Worm (Caenorhabditis elegans) whole organism, dauer: Measurements from ENCODE around the gene F59B10.3.

Experiments used
- unc-62 ChIP-seq: sonication (generic microtip); optimal IDR thresholded peaks from 2 replicates; lab custom pipeline; 2017; ENCODE audit warnings: missing biosample characterization, missing genetic modification reagents, missing genetic modification characterization

F59B10.3 gene

DNA sequence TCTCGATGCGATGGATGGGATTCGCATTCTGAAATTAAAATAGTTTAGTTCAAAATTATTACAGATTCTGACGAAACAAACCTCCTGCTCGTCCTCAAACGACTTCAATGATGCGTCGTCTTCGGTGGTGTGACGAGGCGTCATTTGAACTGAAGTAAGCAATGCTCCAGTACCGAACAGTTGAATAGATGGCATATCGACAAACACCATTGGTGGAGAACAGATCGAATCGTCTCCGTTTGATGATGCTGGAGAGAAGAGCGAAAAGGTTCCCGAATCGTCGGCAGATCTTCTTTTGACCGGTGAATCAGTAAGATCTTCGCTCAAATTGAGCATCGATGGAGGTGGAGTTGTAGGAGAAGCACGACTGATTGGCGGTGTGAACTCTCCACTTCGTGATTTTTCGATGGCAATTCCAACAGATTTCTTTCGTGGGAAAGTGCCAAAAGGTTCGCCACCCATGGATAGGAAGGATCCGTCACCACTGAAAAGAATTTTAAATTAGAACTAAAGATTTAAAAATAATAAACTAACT is 34.1 kb downstream of the F59B10.3 start:
- no peak for TF ChIP-seq unc-62 (GFP tag; lab: Kevin White, UChicago)

DNA sequence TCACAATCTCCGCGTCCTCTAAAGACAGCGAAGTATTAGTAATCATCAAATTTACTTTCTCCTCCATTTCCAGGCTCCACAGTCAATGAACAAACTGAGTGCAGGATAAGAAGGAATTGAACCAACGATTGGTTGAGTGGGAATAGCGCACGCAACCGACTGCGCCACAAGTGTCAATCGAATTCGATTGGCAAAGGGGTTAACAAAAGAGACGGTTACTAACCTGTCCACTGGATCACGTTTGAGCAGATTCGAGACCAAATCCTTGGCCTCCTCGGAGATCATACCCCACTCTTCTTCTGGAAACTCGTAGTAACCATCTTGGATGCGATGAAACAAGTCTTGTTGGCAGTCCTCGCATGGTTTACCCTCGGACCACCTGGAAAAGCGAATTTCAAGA is 34.9 kb downstream of the F59B10.3 start:
- TF ChIP-seq unc-62 (GFP tag; lab: Kevin White, UChicago) = no peak

ce11 chrII:10545924-10546783 is 35.8 kb downstream of the F59B10.3 start:
- TF ChIP-seq unc-62 (GFP tag; lab: Kevin White, UChicago) = no peak

DNA sequence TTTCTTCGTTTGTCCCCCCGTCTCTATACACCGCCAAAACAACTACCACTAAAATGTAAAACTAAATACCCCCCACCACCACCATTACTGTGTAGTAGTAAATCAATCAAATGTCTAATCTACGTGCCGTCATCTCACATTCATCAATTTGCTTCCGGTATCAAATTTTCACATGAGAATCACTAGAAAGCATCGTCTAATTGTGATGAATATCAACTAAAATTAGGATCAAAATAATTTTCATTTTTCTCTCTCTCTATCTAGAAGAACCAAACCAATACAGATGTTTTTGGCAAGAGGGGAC is 36.4 kb downstream of the F59B10.3 start:
- TF ChIP-seq unc-62 (GFP tag; lab: Kevin White, UChicago) = no peak

- no peak for TF ChIP-seq unc-62 (GFP tag; lab: Kevin White, UChicago)
Measured at ce11 chrII:10547311-10547710, 37.0 kb downstream of the F59B10.3 start.

- TF ChIP-seq unc-62 (GFP tag; lab: Kevin White, UChicago) = no peak
Measured at ce11 chrII:10547803-10548693, 37.7 kb downstream of the F59B10.3 start.

DNA sequence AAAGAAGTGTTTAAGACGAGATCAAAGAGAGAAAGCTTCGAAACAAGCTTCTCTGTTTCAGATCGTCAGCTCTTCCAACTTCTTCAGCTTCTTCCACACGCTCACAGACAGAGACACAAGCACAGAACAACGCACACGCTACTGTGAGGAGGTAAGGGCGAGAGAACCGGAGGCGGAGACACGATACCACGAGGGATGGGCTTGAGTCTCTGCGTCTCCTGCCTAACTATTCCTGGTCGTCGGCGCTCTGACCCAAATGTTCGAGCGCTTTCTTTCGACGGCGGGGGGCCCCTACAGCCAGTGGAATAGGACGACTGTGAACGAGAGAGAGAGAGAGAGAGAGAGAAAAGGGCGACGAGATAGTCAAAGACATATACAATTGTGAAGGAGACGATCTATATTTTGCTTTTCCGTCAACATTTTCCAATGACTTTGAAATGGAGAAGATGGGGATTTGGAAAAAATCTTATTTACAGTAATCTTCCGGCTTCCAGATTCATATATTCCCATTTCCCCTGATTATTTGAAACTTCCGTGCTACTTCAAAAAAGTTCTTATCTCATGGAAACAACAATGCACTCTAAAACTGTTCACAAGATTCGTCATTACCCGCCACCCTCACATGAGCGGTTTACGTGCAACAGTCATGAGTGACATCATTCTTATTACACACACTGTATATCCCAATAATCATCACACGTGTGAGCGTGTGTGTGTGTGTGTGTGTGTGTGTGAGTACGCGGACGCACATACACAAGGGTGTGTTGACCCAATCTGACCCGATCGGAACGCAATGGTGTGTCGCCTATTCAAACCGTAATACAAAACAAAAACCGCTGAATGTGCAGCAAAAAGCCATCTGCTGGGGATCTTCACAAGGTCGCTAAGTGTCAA is 38.7 kb downstream of the F59B10.3 start:
- TF ChIP-seq unc-62 (GFP tag; lab: Kevin White, UChicago) = no peak

ce11 chrII:10550173-10550572 is 39.8 kb downstream of the F59B10.3 start:
- no peak for TF ChIP-seq unc-62 (GFP tag; lab: Kevin White, UChicago)

DNA sequence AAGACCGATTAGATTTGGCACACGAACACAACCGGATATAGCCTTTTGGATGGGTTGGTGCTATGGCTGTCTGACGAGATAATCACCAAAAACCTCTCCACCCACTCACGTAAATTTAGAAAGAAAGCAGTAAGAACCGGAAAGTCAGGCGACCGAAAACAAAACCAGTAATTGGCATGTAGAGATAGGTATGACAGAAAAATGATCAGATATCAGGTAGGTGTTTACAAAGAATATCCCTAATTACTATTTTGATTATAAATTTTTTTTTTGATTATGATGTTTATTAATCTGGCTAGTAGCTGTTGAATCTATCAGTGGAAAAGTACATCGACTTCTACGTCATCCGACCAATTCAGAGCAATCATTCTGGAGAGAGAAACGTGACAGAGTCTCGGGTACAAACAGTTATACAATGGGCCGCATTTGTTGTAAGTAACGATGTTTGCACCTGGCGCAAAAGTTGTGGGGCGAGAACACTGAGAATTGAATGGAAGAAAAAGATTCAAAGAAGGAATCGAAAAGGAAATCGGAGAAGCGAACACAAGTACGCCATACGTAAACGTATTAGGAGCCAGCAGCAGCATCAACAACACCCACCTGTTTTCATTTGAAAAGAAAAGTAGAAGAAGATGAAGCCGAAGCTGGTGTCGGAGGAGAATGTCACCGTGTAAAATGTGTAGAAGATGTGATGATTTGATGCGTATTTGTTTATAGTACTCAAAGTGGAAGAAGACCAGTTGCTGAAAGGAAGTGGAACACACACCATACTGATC is 40.7 kb downstream of the F59B10.3 start:
- TF ChIP-seq unc-62 (GFP tag; lab: Kevin White, UChicago) = no peak

- TF ChIP-seq unc-62 (GFP tag; lab: Kevin White, UChicago) = peak; percentile 36
Measured at ce11 chrII:10551985-10552736, 41.8 kb downstream of the F59B10.3 start.

DNA sequence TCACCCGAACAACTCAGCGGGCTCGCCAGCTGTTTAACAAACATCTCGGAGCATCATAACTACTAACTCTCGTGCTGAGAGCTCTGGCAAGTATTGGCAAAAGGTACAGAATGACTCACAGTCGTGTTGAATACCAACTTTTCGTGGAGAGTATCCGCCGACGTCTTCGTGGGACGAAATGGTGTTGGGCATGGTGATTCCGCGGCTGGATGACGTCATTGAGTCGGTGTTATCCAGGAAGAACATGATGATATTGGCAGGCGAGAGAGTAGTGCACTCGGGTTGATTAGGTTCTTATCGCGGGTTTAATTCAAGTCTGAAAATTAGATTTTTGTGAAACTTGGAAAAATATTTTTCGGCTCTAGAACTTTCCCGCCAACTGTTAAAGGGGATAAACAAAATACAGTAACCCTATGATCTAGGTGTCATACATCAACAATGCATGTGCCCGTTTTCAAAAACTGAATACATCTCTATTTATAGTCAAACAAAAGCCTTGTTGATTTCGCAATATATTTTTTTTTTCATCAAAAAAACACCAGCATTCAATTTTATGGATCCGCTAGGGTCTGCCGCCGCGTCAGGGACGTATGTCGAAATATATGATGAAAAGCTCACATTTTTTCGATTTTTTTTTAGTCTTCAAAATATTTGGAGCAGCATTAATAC is 43.2 kb downstream of the F59B10.3 start:
- TF ChIP-seq unc-62 (GFP tag; lab: Kevin White, UChicago) = no peak

DNA sequence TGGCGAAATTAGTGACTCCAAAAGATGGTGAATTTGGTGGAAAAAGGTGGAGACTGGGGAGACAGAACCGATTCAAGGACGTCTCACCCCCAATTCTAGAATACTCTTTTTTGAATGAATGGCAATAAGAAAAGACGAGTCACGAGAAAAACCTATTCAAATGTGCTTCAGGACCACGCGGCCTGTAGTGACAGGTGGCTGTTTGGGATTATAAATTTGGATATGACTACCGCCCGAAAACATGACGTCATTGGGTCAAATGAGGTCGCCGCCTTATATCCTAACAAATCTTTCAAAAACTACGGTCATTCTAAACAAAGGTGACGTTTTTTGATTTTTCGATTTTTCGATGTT is 43.7 kb downstream of the F59B10.3 start:
- TF ChIP-seq unc-62 (GFP tag; lab: Kevin White, UChicago) = no peak

ce11 chrII:10554972-10555371 is 44.6 kb downstream of the F59B10.3 start, which contains the start of gene mnk-1:
TSS of gene mnk-1 (minus strand) at chrII:10555044.
- no peak for TF ChIP-seq unc-62 (GFP tag; lab: Kevin White, UChicago)
